Fruit fly (Drosophila melanogaster) whole organism, embryonic: ENCODE data around the gene Act87E.

Experiments
- Adf1 ChIP-seq: fragments of 200-800 bp; sonication (Bioruptor generic); IDR thresholded peaks from 2 replicates; pipeline ENCODE4 v1.3.6; 2022; ENCODE audit warnings: missing biosample characterization, missing genetic modification characterization
- Atf-2 ChIP-seq: fragments of 200-800 bp; sonication (Bioruptor generic); optimal IDR thresholded peaks from 2 replicates; lab custom pipeline; 2016; ENCODE audit warnings: missing biosample characterization, missing genetic modification characterization
- CG1024 ChIP-seq: fragments of 200-800 bp; sonication (Bioruptor generic); IDR thresholded peaks from 2 replicates; pipeline ENCODE4 v1.3.6; 2022; ENCODE audit warnings: missing biosample characterization, missing genetic modification characterization
- CG10267 ChIP-seq: fragments of 200-800 bp; sonication (Bioruptor generic); optimal IDR thresholded peaks from 2 replicates; lab custom pipeline; 2018; ENCODE audit warnings: missing biosample characterization, mild to moderate bottlenecking, missing genetic modification characterization, moderate library complexity
- CG10654 ChIP-seq: fragments of 200-800 bp; sonication (Bioruptor generic); optimal IDR thresholded peaks from 2 replicates; lab custom pipeline; 2016; ENCODE audit warnings: missing biosample characterization, missing genetic modification characterization
- CG10959 ChIP-seq: fragments of 200-800 bp; sonication (Bioruptor generic); IDR thresholded peaks from 2 replicates; pipeline ENCODE4 v1.3.6; 2022; ENCODE audit warnings: missing biosample characterization, missing genetic modification characterization
- CG15269 ChIP-seq: fragments of 200-800 bp; sonication (Bioruptor generic); optimal IDR thresholded peaks from 2 replicates; lab custom pipeline; 2018; ENCODE audit warnings: missing biosample characterization, mild to moderate bottlenecking, missing genetic modification characterization, moderate library complexity
- CG17361 ChIP-seq: fragments of 200-800 bp; sonication (Bioruptor generic); IDR thresholded peaks from 3 replicates; pipeline ENCODE4 v1.3.6; 2022; ENCODE audit warnings: missing biosample characterization, missing genetic modification characterization
- CG17829 ChIP-seq: fragments of 200-800 bp; optimal IDR thresholded peaks from 2 replicates; lab custom pipeline; 2019; ENCODE audit warnings: missing biosample characterization, mild to moderate bottlenecking, missing genetic modification characterization, moderate library complexity
- CG17912 ChIP-seq: fragments of 200-800 bp; sonication (Bioruptor generic); optimal IDR thresholded peaks from 2 replicates; lab custom pipeline; 2018; ENCODE audit warnings: missing biosample characterization, mild to moderate bottlenecking, missing genetic modification characterization
- CG2120 ChIP-seq: fragments of 200-800 bp; sonication (Bioruptor generic); optimal IDR thresholded peaks from 3 replicates; lab custom pipeline; 2016; ENCODE audit warnings: missing biosample characterization, missing genetic modification characterization
- CG2678 ChIP-seq: fragments of 200-800 bp; sonication (Bioruptor generic); optimal IDR thresholded peaks from 3 replicates; lab custom pipeline; 2019; ENCODE audit warnings: missing biosample characterization, mild to moderate bottlenecking, missing genetic modification characterization, moderate library complexity
- CG32532 ChIP-seq: fragments of 200-800 bp; sonication (Bioruptor generic); IDR thresholded peaks from 2 replicates; pipeline ENCODE4 v1.3.6; 2022; ENCODE audit warnings: missing biosample characterization, missing genetic modification characterization
- CG34422 ChIP-seq: fragments of 200-800 bp; sonication (Bioruptor generic); IDR thresholded peaks from 3 replicates; pipeline ENCODE4 v1.3.6; 2022; ENCODE audit warnings: missing biosample characterization, missing genetic modification characterization
- CG4282 ChIP-seq: fragments of 200-800 bp; sonication (Bioruptor generic); optimal IDR thresholded peaks from 2 replicates; lab custom pipeline; 2016; ENCODE audit warnings: missing biosample characterization, missing genetic modification characterization
- CG4617 ChIP-seq: fragments of 200-800 bp; sonication (Bioruptor generic); optimal IDR thresholded peaks from 3 replicates; lab custom pipeline; 2016; ENCODE audit warnings: missing biosample characterization, missing genetic modification characterization, borderline replicate concordance
- CG6765 ChIP-seq: fragments of 200-800 bp; sonication (Bioruptor generic); optimal IDR thresholded peaks from 3 replicates; lab custom pipeline; 2017; ENCODE audit warnings: missing biosample characterization, mild to moderate bottlenecking, missing genetic modification characterization
- CG8924 ChIP-seq: fragments of 200-800 bp; optimal IDR thresholded peaks from 3 replicates; lab custom pipeline; 2019; ENCODE audit warnings: missing biosample characterization, mild to moderate bottlenecking, missing genetic modification characterization, moderate library complexity
- CHES-1-like ChIP-seq: fragments of 200-800 bp; sonication (Bioruptor generic); optimal IDR thresholded peaks from 2 replicates; lab custom pipeline; 2016; ENCODE audit warnings: missing biosample characterization, missing genetic modification characterization
- Camta ChIP-seq: fragments of 200-800 bp; sonication (Bioruptor generic); optimal IDR thresholded peaks from 2 replicates; lab custom pipeline; 2016; ENCODE audit warnings: missing biosample characterization, missing genetic modification characterization
- Dll ChIP-seq: fragments of 200-800 bp; sonication (Bioruptor generic); IDR thresholded peaks from 4 replicates; pipeline ENCODE4 v1.3.6; 2022; ENCODE audit warnings: missing biosample characterization, missing genetic modification characterization; ENCODE audit not compliant: partially characterized antibody
- Dp ChIP-seq: fragments of 200-800 bp; sonication (Bioruptor generic); optimal IDR thresholded peaks from 2 replicates; lab custom pipeline; 2018; ENCODE audit warnings: missing biosample characterization, mild to moderate bottlenecking, missing genetic modification characterization, moderate library complexity
- Dref ChIP-seq: fragments of 200-800 bp; sonication (Bioruptor generic); IDR thresholded peaks from 2 replicates; pipeline ENCODE4 v1.3.6; 2022; ENCODE audit warnings: missing biosample characterization, missing genetic modification characterization
- Eip74EF ChIP-seq, 2 experiments: fragments of 200-800 bp in 1 of 2; fragments of >200 bp in 1 of 2; sonication (Bioruptor generic) in 1 of 2; optimal IDR thresholded peaks; 2 replicates each; lab custom pipeline; 2017 to 2019; ENCODE audit warnings: missing biosample characterization in 2 of 2, missing genetic modification characterization in 2 of 2, mild to moderate bottlenecking in 1 of 2, moderate library complexity in 1 of 2
- Ets97D ChIP-seq: fragments of 200-800 bp; sonication (Bioruptor generic); optimal IDR thresholded peaks from 3 replicates; lab custom pipeline; 2016; ENCODE audit warnings: missing biosample characterization, missing genetic modification characterization
- HLH54F ChIP-seq: fragments of 200-800 bp; sonication (Bioruptor generic); optimal IDR thresholded peaks from 3 replicates; lab custom pipeline; 2016; ENCODE audit warnings: missing biosample characterization, missing genetic modification characterization
- HmgD ChIP-seq: fragments of 200-800 bp; sonication (Bioruptor generic); optimal IDR thresholded peaks from 3 replicates; lab custom pipeline; 2016; ENCODE audit warnings: missing biosample characterization, missing genetic modification characterization
- Hmr ChIP-seq: fragments of 200-800 bp; sonication (Bioruptor generic); optimal IDR thresholded peaks from 3 replicates; lab custom pipeline; 2017; ENCODE audit warnings: mild to moderate bottlenecking, missing biosample characterization, missing genetic modification reagents, missing genetic modification characterization
- Kr ChIP-seq: fragments of 200-800 bp; sonication (Bioruptor generic); optimal IDR thresholded peaks from 2 replicates; lab custom pipeline; 2017; ENCODE audit warnings: missing biosample characterization, mild to moderate bottlenecking, missing genetic modification characterization
- MESR4 ChIP-seq: fragments of 200-800 bp; sonication (Bioruptor generic); optimal IDR thresholded peaks from 2 replicates; lab custom pipeline; 2018; ENCODE audit warnings: missing biosample characterization, mild to moderate bottlenecking, missing genetic modification characterization, moderate library complexity
- NFAT ChIP-seq: fragments of 200-800 bp; sonication (Bioruptor generic); IDR thresholded peaks from 2 replicates; pipeline ENCODE4 v1.3.6; 2022; ENCODE audit warnings: missing biosample characterization, missing genetic modification characterization
- Neu2 ChIP-seq: fragments of 200-800 bp; sonication (Bioruptor generic); optimal IDR thresholded peaks from 3 replicates; lab custom pipeline; 2016; ENCODE audit warnings: missing biosample characterization, missing genetic modification characterization, borderline replicate concordance
- Rfx ChIP-seq: fragments of 200-800 bp; sonication (Bioruptor generic); IDR thresholded peaks from 2 replicates; pipeline ENCODE4 v1.3.6; 2022; ENCODE audit warnings: missing biosample characterization, missing genetic modification characterization
- Stat92E ChIP-seq, 3 experiments: fragments of >200 bp in 2 of 3; fragments of 200-800 bp in 1 of 3; sonication (Bioruptor generic) in 1 of 3; optimal IDR thresholded peaks; 2 replicates each; lab custom pipeline; 2017 to 2019; ENCODE audit warnings: missing biosample characterization in 3 of 3, missing genetic modification characterization in 3 of 3, mild to moderate bottlenecking in 1 of 3, moderate library complexity in 1 of 3
- Vsx1 ChIP-seq: fragments of 200-800 bp; sonication (Bioruptor generic); optimal IDR thresholded peaks from 2 replicates; lab custom pipeline; 2017; ENCODE audit warnings: missing biosample characterization, mild to moderate bottlenecking, missing genetic modification characterization, missing genetic modification reagents
- bbx ChIP-seq: fragments of 200-800 bp; sonication (Bioruptor generic); IDR thresholded peaks from 2 replicates; pipeline ENCODE4 v1.3.6; 2022; ENCODE audit warnings: missing biosample characterization, missing genetic modification characterization; ENCODE audit not compliant: partially characterized antibody
- cwo ChIP-seq: fragments of 200-800 bp; sonication (Bioruptor generic); optimal IDR thresholded peaks from 3 replicates; lab custom pipeline; 2017; ENCODE audit warnings: missing biosample characterization, missing genetic modification characterization, mild to moderate bottlenecking, moderate library complexity, missing genetic modification reagents
- fu2 ChIP-seq: fragments of 200-800 bp; sonication (Bioruptor generic); optimal IDR thresholded peaks from 2 replicates; lab custom pipeline; 2016; ENCODE audit warnings: missing biosample characterization, missing genetic modification characterization
- gcm ChIP-seq: fragments of 200-800 bp; sonication (Bioruptor generic); optimal IDR thresholded peaks from 2 replicates; lab custom pipeline; 2019; ENCODE audit warnings: missing biosample characterization, mild to moderate bottlenecking, missing genetic modification characterization, moderate library complexity
- grn ChIP-seq: fragments of 200-800 bp; sonication (Bioruptor generic); optimal IDR thresholded peaks from 3 replicates; lab custom pipeline; 2017; ENCODE audit warnings: missing biosample characterization, missing genetic modification characterization
- ind ChIP-seq: fragments of 200-800 bp; sonication (Bioruptor generic); optimal IDR thresholded peaks from 3 replicates; lab custom pipeline; 2016; ENCODE audit warnings: missing biosample characterization, missing genetic modification characterization
- lbe ChIP-seq: fragments of 200-800 bp; sonication (Bioruptor generic); optimal IDR thresholded peaks from 2 replicates; lab custom pipeline; 2016; ENCODE audit warnings: missing biosample characterization, mild to moderate bottlenecking, missing genetic modification characterization
- p53 ChIP-seq: fragments of 200-800 bp; sonication (Bioruptor generic); optimal IDR thresholded peaks from 2 replicates; lab custom pipeline; 2016; ENCODE audit warnings: missing biosample characterization, missing genetic modification characterization
- pb ChIP-seq: fragments of 200-800 bp; sonication (Bioruptor generic); optimal IDR thresholded peaks from 3 replicates; lab custom pipeline; 2016; ENCODE audit warnings: missing biosample characterization, missing genetic modification characterization
- pita ChIP-seq: fragments of 200-800 bp; sonication (Bioruptor generic); optimal IDR thresholded peaks from 2 replicates; lab custom pipeline; 2017; ENCODE audit warnings: missing biosample characterization, mild to moderate bottlenecking, missing genetic modification characterization
- pzg ChIP-seq: fragments of 200-800 bp; sonication (Bioruptor generic); optimal IDR thresholded peaks from 3 replicates; lab custom pipeline; 2018; ENCODE audit warnings: missing biosample characterization, mild to moderate bottlenecking, missing genetic modification characterization, moderate library complexity
- sc ChIP-seq, 3 experiments: fragments of >200 bp in 2 of 3; fragments of 200-800 bp in 1 of 3; sonication (Bioruptor generic) in 1 of 3; optimal IDR thresholded peaks; 2 replicates in 2 of 3; 3 replicates in 1 of 3; lab custom pipeline; 2017; ENCODE audit warnings: mild to moderate bottlenecking in 1 of 3, missing biosample characterization in 1 of 3, missing genetic modification characterization in 1 of 3, missing genetic modification reagents in 1 of 3
- tgo ChIP-seq: fragments of 200-800 bp; sonication (Bioruptor generic); IDR thresholded peaks from 3 replicates; pipeline ENCODE4 v1.3.6; 2022; ENCODE audit warnings: missing biosample characterization, missing genetic modification characterization
- yki ChIP-seq: fragments of >200 bp; optimal IDR thresholded peaks from 3 replicates; lab custom pipeline; 2018
- zfh2 ChIP-seq: fragments of 200-800 bp; sonication (Bioruptor generic); optimal IDR thresholded peaks from 2 replicates; lab custom pipeline; 2016; ENCODE audit warnings: missing biosample characterization, missing genetic modification characterization

The Act87E gene

dm6 chr3R:13403032-13403459 lies 22.7 kb upstream of the Act87E start, which contains the start of gene Dpm3 (continued):
- TF ChIP-seq CG10267 (tag; lab: Kevin White, UChicago) = peak; percentile 58
- TF ChIP-seq CHES-1-like (GFP tag; lab: Kevin White, UChicago) = peak; percentile 68
- TF ChIP-seq Neu2 = no peak
- no peak for TF ChIP-seq CG15269 (tag; lab: Kevin White, UChicago)
- peak; percentile 97 for TF ChIP-seq Dll (GFP tag; lab: Robert Waterston, UW)
- no peak for TF ChIP-seq tgo (GFP tag; lab: Robert Waterston, UW)
- peak; percentile 99 for TF ChIP-seq Vsx1
- no peak for TF ChIP-seq cwo
- peak; percentile 17 for TF ChIP-seq pita
- TF ChIP-seq zfh2 = peak; percentile 57
- TF ChIP-seq grn = peak; percentile 34
- peak; percentile 49 for TF ChIP-seq Rfx (GFP tag; lab: Robert Waterston, UW)
- TF ChIP-seq Stat92E (GFP tag; optimal IDR thresholded peaks at IDR 0.05; lab: Kevin White, UChicago) = peak in 1 of 3 experiments; percentile 78
- peak; percentile 35; the same call in 1 of the 2 replicates for TF ChIP-seq CG32532
- TF ChIP-seq Kr (GFP tag; lab: Kevin White, UChicago) = no peak
- TF ChIP-seq CG6765 (GFP tag; lab: Kevin White, UChicago) = no peak
- TF ChIP-seq gcm (GFP tag; lab: Kevin White, UChicago) = no peak
- peak; percentile 54 for TF ChIP-seq HmgD (GFP tag; lab: Kevin White, UChicago)
- no peak for TF ChIP-seq CG10959 (GFP tag; lab: Robert Waterston, UW)
- TF ChIP-seq CG8924 = peak; percentile 39
- TF ChIP-seq Camta = peak; percentile 60
- TF ChIP-seq CG17912 (GFP tag; lab: Kevin White, UChicago) = peak; percentile 51
- TF ChIP-seq CG1024 (GFP tag; lab: Robert Waterston, UW) = no peak
- peak; percentile 27 for TF ChIP-seq MESR4 (GFP tag; lab: Kevin White, UChicago)
- TF ChIP-seq CG10654 = peak; percentile 8
- no peak for TF ChIP-seq lbe (GFP tag; lab: Kevin White, UChicago)
- peak; percentile 96 for TF ChIP-seq pzg
- TF ChIP-seq Dref (GFP tag; lab: Robert Waterston, UW) = peak; percentile 99
- TF ChIP-seq p53 = peak; percentile 46
- TF ChIP-seq ind (GFP tag; lab: Kevin White, UChicago) = peak; percentile 4
- TF ChIP-seq CG34422 = peak; percentile 79
- TF ChIP-seq bbx (GFP tag; lab: Robert Waterston, UW) = peak; percentile 86
- TF ChIP-seq CG17829 (tag; lab: Kevin White, UChicago) = peak; percentile 50
- peak; percentile 27; the same call in 1 of the 2 replicates for TF ChIP-seq NFAT
- TF ChIP-seq Hmr (GFP tag; lab: Kevin White, UChicago) = peak; percentile 76
- 0 out of 3 replicates have a peak, but pooled peaks have one; percentile 31 for TF ChIP-seq CG17361
- TF ChIP-seq CG4282 (GFP tag; lab: Kevin White, UChicago) = peak; percentile 6
- no peak for TF ChIP-seq Adf1 (GFP tag; lab: Robert Waterston, UW)
- TF ChIP-seq fu2 (GFP tag; lab: Kevin White, UChicago) = peak; percentile 10
- peak; percentile 97 for TF ChIP-seq Dp
- peak; percentile 62 for TF ChIP-seq HLH54F (GFP tag; lab: Kevin White, UChicago)
- peak; percentile 18 for TF ChIP-seq CG2678 (tag; lab: Kevin White, UChicago)
- TF ChIP-seq CG2120 (GFP tag; lab: Kevin White, UChicago) = peak; percentile 58
- no peak for TF ChIP-seq Eip74EF (GFP tag; optimal IDR thresholded peaks at IDR 0.05; lab: Kevin White, UChicago)
- TF ChIP-seq pb (GFP tag; lab: Kevin White, UChicago) = peak; percentile 58
- peak; percentile 60 for TF ChIP-seq CG4617 (GFP tag; lab: Kevin White, UChicago)
- peak; percentile 37 for TF ChIP-seq Atf-2 (GFP tag; lab: Kevin White, UChicago)
- peak; percentile 78 for TF ChIP-seq Ets97D (GFP tag; lab: Kevin White, UChicago)
- TF ChIP-seq sc (optimal IDR thresholded peaks at IDR 0.05; lab: Kevin White, UChicago) = no peak
- no peak for TF ChIP-seq sc (GFP tag; optimal IDR thresholded peaks at IDR 0.05; lab: Kevin White, UChicago)
- TF ChIP-seq yki (lab: Kevin White, UChicago) = no peak
